Worm (Caenorhabditis elegans): ENCODE data around the gene C31E10.11.

ce11 chrX:14039293-14039692, 48.7 kb upstream of the C31E10.11 start:
- no peak for TF ChIP-seq ceh-43 (GFP tag; optimal IDR thresholded peaks at IDR 0.05)
- no peak for TF ChIP-seq nhr-2 (tag; optimal IDR thresholded peaks at IDR 0.05)
- no peak for TF ChIP-seq elt-1 (tag; optimal IDR thresholded peaks at IDR 0.05; ENCODE audit: borderline replicate concordance, insufficient read depth)
- TF ChIP-seq mep-1 (tag; optimal IDR thresholded peaks at IDR 0.05) = no peak
